Worm (Caenorhabditis elegans): ENCODE data around the gene F35H12.1.

F35H12.1 gene

ce11 chrX:938269-938883, 4.8 kb downstream of the F35H12.1 start, which contains the start of gene F53H8.3:
Gene F53H8.3 (plus strand): TSS chrX:938543.
- TF ChIP-seq xbp-1 (tag; optimal IDR thresholded peaks at IDR 0.05) (no peak), elt-2 (tag; optimal IDR thresholded peaks at IDR 0.05) (peak; percentile 87)

DNA sequence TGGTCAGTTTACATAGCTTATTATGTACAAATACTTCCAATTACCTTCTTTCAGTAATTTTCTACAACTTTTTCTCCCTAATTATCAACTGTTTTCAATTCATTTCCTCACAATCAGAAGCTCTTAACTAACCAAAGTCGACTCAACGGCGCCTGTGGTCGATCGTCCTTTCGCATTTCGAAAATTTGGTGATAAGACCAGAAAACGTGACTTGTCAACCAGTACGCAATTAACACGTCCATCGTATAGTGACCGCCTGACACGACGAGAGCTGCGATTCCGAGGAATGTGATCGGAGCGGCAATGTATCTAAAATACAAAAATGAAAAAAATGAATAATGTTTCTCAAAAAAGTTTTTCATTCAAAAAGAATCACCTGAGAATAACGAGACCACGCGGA, 12.1 kb downstream of the F35H12.1 start:
- TF ChIP-seq tlp-1 (tag; optimal IDR thresholded peaks at IDR 0.05), result no peak
- no peak for TF ChIP-seq nhr-19 (GFP tag; conservative IDR thresholded peaks at IDR 0.05)
- no peak for TF ChIP-seq mdl-1 (tag; optimal IDR thresholded peaks at IDR 0.05)
- TF ChIP-seq elt-2 (tag; optimal IDR thresholded peaks at IDR 0.05), result peak; percentile 72
- TF ChIP-seq nhr-20 (tag; optimal IDR thresholded peaks at IDR 0.05), result peak; percentile 5
- TF ChIP-seq mef-2 (tag; optimal IDR thresholded peaks at IDR 0.05), result no peak
- TF ChIP-seq ceh-82 (tag; optimal IDR thresholded peaks at IDR 0.05), result no peak
- TF ChIP-seq lin-35 (GFP tag; optimal IDR thresholded peaks at IDR 0.05), result peak in 1 of 2 experiments; percentile 49
- no peak for TF ChIP-seq efl-1 (optimal IDR thresholded peaks at IDR 0.05)
- TF ChIP-seq efl-1 (GFP tag; optimal IDR thresholded peaks at IDR 0.05 in 1 of 2), result peak in 1 of 2 experiments; percentile 91

- TF ChIP-seq grh-1 (GFP tag; IDR thresholded peaks at IDR 0.05) (no peak), fkh-8 (tag; optimal IDR thresholded peaks at IDR 0.05) (peak; percentile 73), hlh-4 (tag; optimal IDR thresholded peaks at IDR 0.05) (peak; percentile 6), jun-1 (tag; optimal IDR thresholded peaks at IDR 0.05) (no peak), nhr-47 (tag; optimal IDR thresholded peaks at IDR 0.05) (peak; percentile 19), ceh-8 (GFP tag; optimal IDR thresholded peaks at IDR 0.05) (no peak), lin-14 (GFP tag; optimal IDR thresholded peaks at IDR 0.05) (no peak), nhr-71 (tag; optimal IDR thresholded peaks at IDR 0.05) (peak; percentile 20), nhr-85 (tag) (peak; percentile 8), sup-37 (GFP tag; optimal IDR thresholded peaks at IDR 0.05) (no peak)
Observed at ce11 chrX:947885-948284, 14.3 kb downstream of the F35H12.1 start.

- TF ChIP-seq efl-1 (optimal IDR thresholded peaks at IDR 0.05) (no peak), efl-1 (GFP tag; optimal IDR thresholded peaks at IDR 0.05 in 1 of 2) (no peak), ceh-82 (tag; optimal IDR thresholded peaks at IDR 0.05) (no peak)
Observed at ce11 chrX:948783-949182, 15.2 kb downstream of the F35H12.1 start, which contains the start of gene sms-2. Gene sms-2 (minus strand): TSS chrX:948883.

ce11 chrX:949466-949865, 15.9 kb downstream of the F35H12.1 start:
- peak; percentile 93 for TF ChIP-seq skn-1 (tag; optimal IDR thresholded peaks at IDR 0.05)
- TF ChIP-seq ztf-11 (tag; optimal IDR thresholded peaks at IDR 0.05), result peak in 1 of 2 experiments; percentile 73
- TF ChIP-seq lin-14 (GFP tag; optimal IDR thresholded peaks at IDR 0.05), result peak; percentile 99
- TF ChIP-seq unc-62 (GFP tag; optimal IDR thresholded peaks at IDR 0.05), result no peak
- TF ChIP-seq xbp-1 (tag; optimal IDR thresholded peaks at IDR 0.05), result peak; percentile 89
- TF ChIP-seq fos-1 (tag; optimal IDR thresholded peaks at IDR 0.05), result peak; percentile 85
- peak; percentile 80 to 92 for TF ChIP-seq lsy-2 (tag; optimal IDR thresholded peaks at IDR 0.05)
- TF ChIP-seq ceh-63 (GFP tag; optimal IDR thresholded peaks at IDR 0.05), result peak; percentile 26
- peak; percentile 97 for TF ChIP-seq snu-23 (GFP tag; optimal IDR thresholded peaks at IDR 0.05)
- TF ChIP-seq isw-1 (GFP tag; IDR thresholded peaks at IDR 0.05), result peak; percentile 75
- no peak for TF ChIP-seq pqm-1 (tag; optimal IDR thresholded peaks at IDR 0.05)
- peak; percentile 86 for TF ChIP-seq ceh-8 (GFP tag; optimal IDR thresholded peaks at IDR 0.05)
- peak; percentile 85 for TF ChIP-seq nhr-90 (tag; optimal IDR thresholded peaks at IDR 0.05; ENCODE audit: poor library complexity)
- TF ChIP-seq unc-86 (tag; optimal IDR thresholded peaks at IDR 0.05), result peak; percentile 94
- TF ChIP-seq vab-15 (tag; optimal IDR thresholded peaks at IDR 0.05), result peak; percentile 31
- peak; percentile 1 for TF ChIP-seq aly-2 (tag; optimal IDR thresholded peaks at IDR 0.05)
- TF ChIP-seq snpc-4 (tag; optimal IDR thresholded peaks at IDR 0.05), result peak; percentile 67
- TF ChIP-seq nhr-77 (tag; optimal IDR thresholded peaks at IDR 0.05), result peak; percentile 86
- peak; percentile 86 for TF ChIP-seq nhr-19 (GFP tag; conservative IDR thresholded peaks at IDR 0.05)
- TF ChIP-seq ceh-82 (tag; optimal IDR thresholded peaks at IDR 0.05), result peak; percentile 85 to 96 (median 91)
- TF ChIP-seq nhr-85 (tag), result peak; percentile 96
- peak; percentile 89 for TF ChIP-seq rnt-1 (tag; optimal IDR thresholded peaks at IDR 0.05)
- TF ChIP-seq unc-98 (GFP tag; IDR thresholded peaks at IDR 0.05), result no peak
- TF ChIP-seq unc-30 (tag; optimal IDR thresholded peaks at IDR 0.05), result peak; percentile 69
- TF ChIP-seq lin-35 (GFP tag; optimal IDR thresholded peaks at IDR 0.05), result peak; percentile 78 to 84
- TF ChIP-seq hlh-4 (tag; optimal IDR thresholded peaks at IDR 0.05), result no peak
- TF ChIP-seq zag-1 (tag; optimal IDR thresholded peaks at IDR 0.05), result peak; percentile 99
- peak; percentile 92 for TF ChIP-seq dsc-1 (tag; optimal IDR thresholded peaks at IDR 0.05)
- peak; percentile 61 for TF ChIP-seq zip-4 (GFP tag; optimal IDR thresholded peaks at IDR 0.05)
- TF ChIP-seq tlp-1 (tag; optimal IDR thresholded peaks at IDR 0.05), result no peak
- no peak for TF ChIP-seq nhr-84 (tag; optimal IDR thresholded peaks at IDR 0.05)

All from whole organism, L1 larva.